Worm (Caenorhabditis elegans) whole organism, L4 larva: ENCODE measurements around the gene acn-1.

Source experiments
- T20F7.1 ChIP-seq: fragments of 200-800 bp; sonication (Bioruptor generic); optimal IDR thresholded peaks from 2 replicates; lab custom pipeline; 2018; ENCODE audit warnings: mild to moderate bottlenecking, missing genetic modification characterization, missing compliant biosample characterization
- Y105C5A.15 ChIP-seq: fragments of 200-800 bp; sonication (Bioruptor generic); IDR thresholded peaks from 2 replicates; pipeline ENCODE4 v1.3.6; 2022; ENCODE audit warnings: missing genetic modification characterization, missing compliant biosample characterization
- Y48G9A.11 ChIP-seq: fragments of 200-800 bp; sonication (Bioruptor generic); IDR thresholded peaks from 2 replicates; pipeline ENCODE4 v1.3.6; 2022; ENCODE audit warnings: missing genetic modification reagents, missing genetic modification characterization, missing compliant biosample characterization
- Y5F2A.4 ChIP-seq: fragments of 200-800 bp; sonication (Bioruptor generic); optimal IDR thresholded peaks from 2 replicates; lab custom pipeline; 2018; ENCODE audit warnings: mild to moderate bottlenecking, missing genetic modification characterization, missing compliant biosample characterization
- Y75B8A.6 ChIP-seq: fragments of 200-800 bp; sonication (Bioruptor generic); IDR thresholded peaks from 2 replicates; pipeline ENCODE4 v1.3.6; 2022; ENCODE audit warnings: missing genetic modification reagents, missing genetic modification characterization, missing compliant biosample characterization
- aha-1 ChIP-seq: fragments of 150-350 bp; peaks from one replicate; lab custom pipeline; 2014; ENCODE audit warnings: missing biosample characterization, missing genetic modification characterization
- ceh-28 ChIP-seq: fragments of 150-350 bp; optimal IDR thresholded peaks from 2 replicates; lab custom pipeline; 2014; ENCODE audit warnings: missing biosample characterization, missing genetic modification reagents, missing genetic modification characterization
- cey-2 ChIP-seq: sonication (generic microtip); optimal IDR thresholded peaks from 3 replicates; lab custom pipeline; 2017; ENCODE audit warnings: missing genetic modification characterization, mild to moderate bottlenecking, missing compliant biosample characterization, antibody characterized with exemption, borderline replicate concordance; ENCODE audit not compliant: insufficient read depth
- daf-16 ChIP-seq, 3 experiments: sonication (generic microtip); optimal IDR thresholded peaks; 2 replicates each; lab custom pipeline; 2016 to 2017; ENCODE audit warnings: missing genetic modification characterization in 3 of 3, missing genetic modification reagents in 3 of 3, mild to moderate bottlenecking in 2 of 3, missing compliant biosample characterization in 2 of 3, missing biosample characterization in 1 of 3, moderate library complexity in 1 of 3
- dmd-6 ChIP-seq: fragments of 200-800 bp; sonication (Bioruptor generic); IDR thresholded peaks from 2 replicates; pipeline ENCODE4 v1.3.6; 2022; ENCODE audit warnings: missing genetic modification reagents, missing genetic modification characterization, missing compliant biosample characterization
- dmd-9 ChIP-seq: fragments of 200-800 bp; sonication (Bioruptor generic); IDR thresholded peaks from 2 replicates; pipeline ENCODE4 v1.3.6; 2022; ENCODE audit warnings: missing genetic modification reagents, missing genetic modification characterization, missing compliant biosample characterization
- dve-1 ChIP-seq: sonication (generic microtip); optimal IDR thresholded peaks from 2 replicates; lab custom pipeline; 2017; ENCODE audit warnings: antibody characterized with exemption, mild to moderate bottlenecking, missing genetic modification characterization, missing compliant biosample characterization; ENCODE audit not compliant: insufficient read depth
- hif-1 ChIP-seq, 2 experiments: sonication (generic microtip); optimal IDR thresholded peaks; 2 replicates each; lab custom pipeline; 2016 to 2017; ENCODE audit warnings: missing compliant biosample characterization in 2 of 2, missing genetic modification characterization in 2 of 2, missing genetic modification reagents in 2 of 2, missing genotype in 2 of 2, mild to moderate bottlenecking in 1 of 2
- hlh-11 ChIP-seq: fragments of 200-800 bp; sonication (Bioruptor generic); optimal IDR thresholded peaks from 2 replicates; lab custom pipeline; 2018; ENCODE audit warnings: mild to moderate bottlenecking, missing genetic modification characterization, missing compliant biosample characterization
- hmg-1.1 ChIP-seq: fragments of 200-800 bp; sonication (Bioruptor generic); IDR thresholded peaks from 2 replicates; pipeline ENCODE4 v1.3.6; 2022; ENCODE audit warnings: missing genetic modification reagents, missing genetic modification characterization, missing compliant biosample characterization
- lim-7 ChIP-seq: fragments of 200-800 bp; sonication (Bioruptor generic); IDR thresholded peaks from 2 replicates; pipeline ENCODE4 v1.3.6; 2022; ENCODE audit warnings: missing genetic modification characterization, missing compliant biosample characterization
- lin-1 ChIP-seq: fragments of 200-800 bp; sonication (Bioruptor generic); IDR thresholded peaks from 2 replicates; pipeline ENCODE4 v1.3.6; 2022; ENCODE audit warnings: missing genetic modification reagents, missing genetic modification characterization, missing compliant biosample characterization
- lin-13 ChIP-seq: fragments of 150-350 bp; optimal IDR thresholded peaks from 2 replicates; lab custom pipeline; 2014; ENCODE audit warnings: missing biosample characterization, missing genetic modification reagents, missing genetic modification characterization
- lin-38 ChIP-seq: fragments of 200-800 bp; sonication (Bioruptor generic); IDR thresholded peaks from 2 replicates; pipeline ENCODE4 v1.3.6; 2022; ENCODE audit warnings: missing genetic modification reagents, missing genetic modification characterization, missing compliant biosample characterization
- lsy-2 ChIP-seq, 2 experiments: fragments of 150-350 bp in 1 of 2; sonication (generic microtip) in 1 of 2; optimal IDR thresholded peaks; 2 replicates each; lab custom pipeline; 2014 to 2017; ENCODE audit warnings: missing biosample characterization in 2 of 2, missing genetic modification characterization in 2 of 2
- mdt-29 ChIP-seq: fragments of 200-800 bp; sonication (Bioruptor generic); IDR thresholded peaks from 2 replicates; pipeline ENCODE4 v1.3.6; 2022; ENCODE audit warnings: missing genetic modification reagents, missing genetic modification characterization, missing compliant biosample characterization
- mep-1 ChIP-seq: fragments of 150-350 bp; sonication (generic microtip); optimal IDR thresholded peaks from 3 replicates; lab custom pipeline; 2014; ENCODE audit warnings: missing biosample characterization, missing genetic modification characterization
- mxl-3 ChIP-seq: fragments of 200-800 bp; sonication (Bioruptor generic); optimal IDR thresholded peaks from 2 replicates; lab custom pipeline; 2018; ENCODE audit warnings: mild to moderate bottlenecking, missing genetic modification characterization, missing compliant biosample characterization
- nhr-102 ChIP-seq: sonication (generic microtip); optimal IDR thresholded peaks from 2 replicates; lab custom pipeline; 2016; ENCODE audit warnings: mild to moderate bottlenecking, missing genetic modification characterization, moderate library complexity, missing compliant biosample characterization
- nhr-41 ChIP-seq: fragments of 200-800 bp; sonication (Bioruptor generic); IDR thresholded peaks from 2 replicates; pipeline ENCODE4 v1.3.6; 2022; ENCODE audit warnings: missing genetic modification reagents, missing genetic modification characterization, missing compliant biosample characterization
- nhr-6 ChIP-seq: fragments of 150-350 bp; optimal IDR thresholded peaks from 2 replicates; lab custom pipeline; 2014; ENCODE audit warnings: missing biosample characterization, missing genetic modification characterization
- pha-4 ChIP-seq, 2 experiments: fragments of 150-350 bp in 1 of 2; fragments of 200-800 bp in 1 of 2; sonication (Bioruptor generic) in 1 of 2; IDR thresholded peaks in 1 of 2; optimal IDR thresholded peaks in 1 of 2; 2 replicates each; pipeline versions ENCODE4 v1.3.6 to Lab custom; 2014 to 2022; ENCODE audit warnings: missing genetic modification characterization in 2 of 2, missing genetic modification reagents in 2 of 2, missing biosample characterization in 1 of 2, missing compliant biosample characterization in 1 of 2
- php-3 ChIP-seq: fragments of 200-800 bp; sonication (Bioruptor generic); IDR thresholded peaks from 2 replicates; pipeline ENCODE4 v1.3.6; 2022; ENCODE audit warnings: missing genetic modification reagents, missing genetic modification characterization, missing compliant biosample characterization
- set-16 ChIP-seq: fragments of 200-800 bp; sonication (Bioruptor generic); IDR thresholded peaks from 2 replicates; pipeline ENCODE4 v1.3.6; 2022; ENCODE audit warnings: missing genetic modification reagents, missing genetic modification characterization, missing compliant biosample characterization
- tag-97 ChIP-seq: fragments of 200-800 bp; sonication (Bioruptor generic); IDR thresholded peaks from 2 replicates; pipeline ENCODE4 v1.3.6; 2022; ENCODE audit warnings: missing genetic modification characterization, missing compliant biosample characterization
- unc-39 ChIP-seq: sonication (generic microtip); optimal IDR thresholded peaks from 2 replicates; lab custom pipeline; 2017; ENCODE audit warnings: missing biosample characterization, missing genetic modification characterization
- zfp-3 ChIP-seq: fragments of 200-800 bp; sonication (Bioruptor generic); conservative IDR thresholded peaks from 2 replicates; pipeline ENCODE4 v1.3.6; 2022; ENCODE audit warnings: missing genetic modification reagents, missing genetic modification characterization, missing compliant biosample characterization

The acn-1 gene

DNA sequence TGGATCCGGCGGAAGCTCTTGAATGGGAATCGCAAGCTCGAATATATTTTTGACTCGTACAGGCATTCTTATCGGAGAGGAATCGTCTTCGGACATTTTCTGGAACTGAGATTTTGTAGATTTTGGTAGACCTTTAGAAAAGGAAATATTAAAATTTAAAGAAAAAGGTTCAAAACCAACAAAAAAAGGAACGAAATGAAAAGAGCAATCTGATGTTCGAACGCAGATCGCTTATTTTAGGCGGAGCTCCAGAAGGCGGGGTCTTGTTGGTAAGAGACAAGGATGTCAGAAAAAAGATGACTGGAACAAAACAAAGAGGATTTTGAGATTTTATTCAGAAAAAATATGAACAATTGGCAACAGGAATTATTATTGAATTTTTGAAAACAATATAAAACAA lies 10.1 kb upstream of the acn-1 start, which contains the start of gene C42D8.9:
Gene C42D8.9, minus strand, starts transcription at position 101 of the 400 bp plus-strand sequence.
- TF ChIP-seq unc-39 (tag; lab: Kevin White, UChicago) (no peak), tag-97 (no peak), dve-1 (tag; lab: Kevin White, UChicago) (no peak), php-3 (GFP tag; lab: Robert Waterston, UW) (no peak), hif-1 (tag; optimal IDR thresholded peaks at IDR 0.05; lab: Kevin White, UChicago) (no peak), hmg-1.1 (no peak), Y5F2A.4 (GFP tag; lab: Kevin White, UChicago) (no peak), ceh-28 (no peak), aha-1 (tag; lab: Kevin White, UChicago) (peak; percentile 28)

DNA sequence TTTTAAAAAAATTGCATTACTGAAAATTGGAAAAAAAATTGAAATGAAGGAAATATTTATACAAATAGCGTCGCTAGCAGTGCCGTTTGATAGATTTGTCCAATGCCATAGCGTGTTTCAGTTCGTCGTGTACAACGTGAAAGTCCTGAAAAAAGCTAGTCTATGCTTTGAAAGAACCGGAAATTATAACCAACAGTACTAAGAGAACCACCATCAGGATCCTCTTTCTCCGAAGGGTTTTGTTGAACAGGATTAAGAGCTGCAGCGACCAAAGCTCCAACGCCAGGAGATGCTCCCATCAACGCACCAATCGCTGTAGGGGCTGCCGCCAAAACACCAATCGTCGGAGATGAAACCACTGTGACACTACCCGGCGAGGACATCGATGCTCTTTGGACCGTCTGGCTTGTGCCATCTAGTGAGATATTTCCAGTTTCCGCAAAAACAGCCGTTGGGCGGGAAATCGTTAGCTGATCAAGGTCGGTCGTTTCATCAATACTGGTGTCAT lies 9.4 kb upstream of the acn-1 start:
- TF ChIP-seq Y105C5A.15 (GFP tag; lab: Robert Waterston, UW): peak; percentile 82; the same call in 1 of the 2 replicates
- 0 out of 2 replicates have a peak, but pooled peaks have one; percentile 50 for TF ChIP-seq Y48G9A.11 (GFP tag; lab: Robert Waterston, UW)
- TF ChIP-seq cey-2 (tag; lab: Kevin White, UChicago): no peak
- peak; percentile 95 for TF ChIP-seq zfp-3 (GFP tag; lab: Robert Waterston, UW)
- TF ChIP-seq lin-38 (GFP tag; lab: Robert Waterston, UW): peak; percentile 45
- TF ChIP-seq nhr-41 (GFP tag; lab: Robert Waterston, UW): peak; percentile 35; the same call in 1 of the 2 replicates
- TF ChIP-seq nhr-102 (tag; lab: Kevin White, UChicago): peak; percentile 17
- TF ChIP-seq dmd-6: peak; percentile 24
- TF ChIP-seq lim-7: 0 out of 2 replicates have a peak, but pooled peaks have one; percentile 8
- peak; percentile 21 for TF ChIP-seq lin-13 (GFP tag; lab: Kevin White, UChicago)
- no peak for TF ChIP-seq nhr-6 (tag; lab: Kevin White, UChicago)
- no peak for TF ChIP-seq lsy-2 (tag; optimal IDR thresholded peaks at IDR 0.05; lab: Kevin White, UChicago)
- 0 out of 2 replicates have a peak, but pooled peaks have one; percentile 22 for TF ChIP-seq mdt-29 (GFP tag; lab: Robert Waterston, UW)
- TF ChIP-seq daf-16 (GFP tag; optimal IDR thresholded peaks at IDR 0.05; lab: Kevin White, UChicago): peak in 1 of 2 experiments; percentile 42
- TF ChIP-seq daf-16 (tag; optimal IDR thresholded peaks at IDR 0.05; lab: Kevin White, UChicago): no peak
- TF ChIP-seq pha-4 (GFP tag; IDR thresholded peaks at IDR 0.05; lab: Robert Waterston, UW): peak; percentile 9; the same call in 1 of the 2 replicates
- no peak for TF ChIP-seq pha-4 (tag; optimal IDR thresholded peaks at IDR 0.05; lab: Kevin White, UChicago)
- TF ChIP-seq lin-1 (GFP tag; lab: Robert Waterston, UW): 0 out of 2 replicates have a peak, but pooled peaks have one; percentile 16
- TF ChIP-seq T20F7.1 (GFP tag; lab: Kevin White, UChicago): peak; percentile 63
- TF ChIP-seq hlh-11: no peak
- TF ChIP-seq mxl-3 (GFP tag; lab: Kevin White, UChicago): no peak
- TF ChIP-seq dve-1 (tag; lab: Kevin White, UChicago): peak; percentile 30

DNA sequence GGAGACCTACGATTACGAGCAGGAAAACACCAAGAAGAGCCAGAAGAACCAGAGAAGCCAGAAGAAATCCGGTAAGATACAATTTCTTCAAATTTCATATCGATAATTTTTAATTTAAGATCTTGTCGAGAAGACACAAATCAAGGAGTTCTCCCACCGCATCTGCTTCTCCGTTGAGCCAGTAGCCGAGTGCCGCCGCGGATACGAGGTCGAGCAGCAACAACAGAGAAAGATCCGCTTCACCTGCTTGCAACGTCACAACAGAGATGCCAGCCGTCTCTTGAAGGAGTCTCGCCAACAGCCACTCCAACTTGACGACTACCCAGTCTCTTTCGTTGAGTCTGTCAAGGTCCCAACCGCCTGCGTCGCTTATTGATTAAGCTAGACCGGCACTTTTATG lies 8.8 kb upstream of the acn-1 start:
- peak; percentile 70 for TF ChIP-seq set-16 (GFP tag; lab: Robert Waterston, UW)
- no peak for TF ChIP-seq Y75B8A.6 (GFP tag; lab: Robert Waterston, UW)
- TF ChIP-seq pha-4 (GFP tag; IDR thresholded peaks at IDR 0.05; lab: Robert Waterston, UW): peak; percentile 33; the same call in 1 of the 2 replicates
- TF ChIP-seq pha-4 (tag; optimal IDR thresholded peaks at IDR 0.05; lab: Kevin White, UChicago): no peak
- no peak for TF ChIP-seq mep-1 (tag; lab: Kevin White, UChicago)

DNA sequence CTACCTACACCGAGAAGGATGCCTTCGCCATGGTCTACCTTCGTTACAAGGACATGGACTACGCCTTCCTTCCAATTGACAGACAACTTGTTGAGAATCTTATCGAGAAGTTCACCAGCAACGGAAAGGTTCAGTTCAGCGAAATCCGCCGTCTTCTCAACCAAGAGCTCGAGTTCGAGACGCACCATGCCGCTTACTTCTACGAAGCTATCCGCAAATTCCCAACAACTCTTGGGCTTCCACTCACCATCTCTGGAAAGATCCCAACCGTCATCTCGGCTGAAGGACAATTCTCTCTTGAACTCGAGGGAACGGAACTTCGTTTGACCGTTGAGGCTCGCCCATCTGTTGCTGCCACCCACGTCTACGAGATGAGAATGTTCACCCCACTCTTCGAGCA lies 6.6 kb upstream of the acn-1 start:
- TF ChIP-seq zfp-3 (GFP tag; lab: Robert Waterston, UW) (0 out of 2 replicates have a peak, but pooled peaks have one; percentile 7), dmd-9 (no peak)
